Worm (Caenorhabditis elegans) whole organism, L1 larva: ENCODE results near the gene nep-20.

ENCODE experiments used
- C34B4.2 ChIP-seq: sonication (generic microtip); optimal IDR thresholded peaks from 2 replicates; lab custom pipeline; 2017; ENCODE audit warnings: mild to moderate bottlenecking, missing genetic modification characterization, missing compliant biosample characterization
- aha-1 ChIP-seq: fragments of 150-350 bp; optimal IDR thresholded peaks from 2 replicates; lab custom pipeline; 2014; ENCODE audit warnings: missing biosample characterization, missing genetic modification characterization
- alr-1 ChIP-seq: fragments of 200-800 bp; sonication (Bioruptor generic); optimal IDR thresholded peaks from 2 replicates; lab custom pipeline; 2018; ENCODE audit warnings: borderline replicate concordance, mild to moderate bottlenecking, missing genetic modification characterization, missing compliant biosample characterization
- ama-1 ChIP-seq: fragments of 150-350 bp; optimal IDR thresholded peaks from 2 replicates; lab custom pipeline; 2014
- blmp-1 ChIP-seq: fragments of 150-350 bp; optimal IDR thresholded peaks from 2 replicates; lab custom pipeline; 2014; ENCODE audit warnings: missing biosample characterization, missing genetic modification characterization
- ceh-63 ChIP-seq: fragments of 200-800 bp; sonication (Bioruptor generic); optimal IDR thresholded peaks from 2 replicates; lab custom pipeline; 2018; ENCODE audit warnings: mild to moderate bottlenecking, missing genetic modification characterization, missing compliant biosample characterization
- ceh-88 ChIP-seq: fragments of 200-800 bp; sonication (Bioruptor generic); IDR thresholded peaks from 2 replicates; pipeline ENCODE4 v1.3.6; 2022; ENCODE audit warnings: missing genetic modification characterization, missing compliant biosample characterization
- dpl-1 ChIP-seq, 3 experiments: fragments of 150-350 bp in 2 of 3; sonication (generic microtip) in 1 of 3; optimal IDR thresholded peaks; 2 replicates each; lab custom pipeline; 2014 to 2017; ENCODE audit warnings: missing biosample characterization in 3 of 3, missing genetic modification characterization in 3 of 3, missing genetic modification reagents in 3 of 3
- dsc-1 ChIP-seq: sonication (generic microtip); optimal IDR thresholded peaks from 2 replicates; lab custom pipeline; 2016; ENCODE audit warnings: mild to moderate bottlenecking, missing genetic modification characterization, missing compliant biosample characterization
- efl-1 ChIP-seq, 4 experiments: fragments of 150-350 bp; optimal IDR thresholded peaks in 3 of 4; peaks in 1 of 4; 1 replicate in 1 of 4; 2 replicates in 3 of 4; lab custom pipeline; 2014; ENCODE audit warnings: missing biosample characterization in 2 of 4, missing genetic modification characterization in 2 of 4, missing genetic modification reagents in 2 of 4
- elt-2 ChIP-seq: sonication (generic microtip); optimal IDR thresholded peaks from 2 replicates; lab custom pipeline; 2016; ENCODE audit warnings: missing genetic modification characterization, mild to moderate bottlenecking, inconsistent platforms, missing compliant biosample characterization, missing genetic modification reagents
- elt-3 ChIP-seq, 6 experiments: fragments of 150-350 bp in 1 of 6; sonication (generic microtip); optimal IDR thresholded peaks; 2 replicates each; lab custom pipeline; 2017 to 2018; ENCODE audit warnings: missing biosample characterization in 6 of 6, missing genetic modification characterization in 6 of 6, inconsistent platforms in 1 of 6
- ets-5 ChIP-seq: fragments of 200-800 bp; sonication (Bioruptor generic); IDR thresholded peaks from 2 replicates; pipeline ENCODE4 v1.3.6; 2022; ENCODE audit warnings: missing genetic modification characterization, missing compliant biosample characterization
- fkh-4 ChIP-seq: sonication (generic microtip); optimal IDR thresholded peaks from 2 replicates; lab custom pipeline; 2016; ENCODE audit warnings: missing compliant biosample characterization, missing genetic modification characterization, borderline replicate concordance
- fos-1 ChIP-seq: fragments of 150-350 bp; optimal IDR thresholded peaks from 2 replicates; lab custom pipeline; 2014; ENCODE audit warnings: missing biosample characterization, missing genetic modification characterization
- hlh-17 ChIP-seq: fragments of 200-800 bp; sonication (Bioruptor generic); optimal IDR thresholded peaks from 2 replicates; lab custom pipeline; 2018; ENCODE audit warnings: missing genetic modification characterization, mild to moderate bottlenecking, missing compliant biosample characterization, moderate library complexity, borderline replicate concordance
- isw-1 ChIP-seq: fragments of 200-800 bp; sonication (Bioruptor generic); IDR thresholded peaks from 2 replicates; pipeline ENCODE4 v1.3.6; 2022; ENCODE audit warnings: missing genetic modification characterization, missing compliant biosample characterization
- jun-1 ChIP-seq: fragments of 150-350 bp; optimal IDR thresholded peaks from 2 replicates; lab custom pipeline; 2014; ENCODE audit warnings: missing biosample characterization, missing genetic modification reagents, missing genetic modification characterization
- lin-13 ChIP-seq: fragments of 150-350 bp; optimal IDR thresholded peaks from 2 replicates; lab custom pipeline; 2014; ENCODE audit warnings: missing biosample characterization, missing genetic modification reagents, missing genetic modification characterization
- lin-15B ChIP-seq: fragments of 150-350 bp; sonication (generic microtip); optimal IDR thresholded peaks from 3 replicates; lab custom pipeline; 2014; ENCODE audit warnings: missing biosample characterization, missing genetic modification characterization
- lin-39 ChIP-seq: fragments of 150-350 bp; optimal IDR thresholded peaks from 2 replicates; lab custom pipeline; 2014; ENCODE audit warnings: missing biosample characterization, missing genetic modification reagents, missing genetic modification characterization
- lir-3 ChIP-seq: sonication (generic microtip); optimal IDR thresholded peaks from 2 replicates; lab custom pipeline; 2016; ENCODE audit warnings: mild to moderate bottlenecking, missing genetic modification characterization, moderate library complexity, missing compliant biosample characterization; ENCODE audit not compliant: poor library complexity
- lsy-2 ChIP-seq, 2 experiments: fragments of 150-350 bp; optimal IDR thresholded peaks; 2 replicates each; lab custom pipeline; 2014; ENCODE audit warnings: missing biosample characterization in 2 of 2, missing genetic modification characterization in 2 of 2
- mab-9 ChIP-seq: fragments of 200-800 bp; sonication (Bioruptor generic); IDR thresholded peaks from 2 replicates; pipeline ENCODE4 v1.3.6; 2022; ENCODE audit warnings: missing genetic modification reagents, missing genetic modification characterization, missing compliant biosample characterization
- mep-1 ChIP-seq: fragments of 150-350 bp; optimal IDR thresholded peaks from 2 replicates; lab custom pipeline; 2014; ENCODE audit warnings: missing biosample characterization, missing genetic modification characterization
- nhr-12 ChIP-seq: sonication (generic microtip); optimal IDR thresholded peaks from 2 replicates; lab custom pipeline; 2017; ENCODE audit warnings: missing biosample characterization, missing genetic modification characterization
- nhr-237 ChIP-seq: fragments of 150-350 bp; optimal IDR thresholded peaks from 2 replicates; lab custom pipeline; 2014; ENCODE audit warnings: missing biosample characterization, missing genetic modification characterization
- nhr-28 ChIP-seq: fragments of 150-350 bp; optimal IDR thresholded peaks from 2 replicates; lab custom pipeline; 2014; ENCODE audit warnings: missing biosample characterization, missing genetic modification characterization
- nhr-47 ChIP-seq: sonication (generic microtip); optimal IDR thresholded peaks from 2 replicates; lab custom pipeline; 2016; ENCODE audit warnings: mild to moderate bottlenecking, missing genetic modification characterization, moderate library complexity, missing compliant biosample characterization
- nhr-85 ChIP-seq: sonication (generic microtip); peaks from one replicate; lab custom pipeline; 2016; ENCODE audit warnings: missing genetic modification characterization, inconsistent platforms, missing compliant biosample characterization
- nhr-90 ChIP-seq: sonication (generic microtip); optimal IDR thresholded peaks from 2 replicates; lab custom pipeline; 2016; ENCODE audit warnings: mild to moderate bottlenecking, missing genetic modification characterization, missing compliant biosample characterization; ENCODE audit not compliant: poor library complexity
- pax-3 ChIP-seq: fragments of 200-800 bp; sonication (Bioruptor generic); optimal IDR thresholded peaks from 2 replicates; lab custom pipeline; 2018; ENCODE audit warnings: mild to moderate bottlenecking, missing genetic modification characterization, moderate library complexity, missing compliant biosample characterization
- pqm-1 ChIP-seq: sonication (generic microtip); optimal IDR thresholded peaks from 3 replicates; lab custom pipeline; 2017; ENCODE audit warnings: missing biosample characterization, missing genetic modification characterization
- rnt-1 ChIP-seq: sonication (generic microtip); optimal IDR thresholded peaks from 2 replicates; lab custom pipeline; 2016; ENCODE audit warnings: mild to moderate bottlenecking, missing genetic modification characterization, moderate library complexity, missing compliant biosample characterization
- skn-1 ChIP-seq: fragments of 150-350 bp; optimal IDR thresholded peaks from 2 replicates; lab custom pipeline; 2014; ENCODE audit warnings: missing biosample characterization, missing genetic modification characterization
- snpc-4 ChIP-seq: fragments of 150-350 bp; optimal IDR thresholded peaks from 2 replicates; lab custom pipeline; 2014; ENCODE audit warnings: missing biosample characterization, missing genetic modification characterization
- snu-23 ChIP-seq: sonication (generic microtip); optimal IDR thresholded peaks from 2 replicates; lab custom pipeline; 2016; ENCODE audit warnings: missing genetic modification characterization, missing compliant biosample characterization
- sox-4 ChIP-seq: sonication (generic microtip); optimal IDR thresholded peaks from 2 replicates; lab custom pipeline; 2016; ENCODE audit warnings: missing genetic modification characterization, missing compliant biosample characterization
- sptf-1 ChIP-seq: fragments of 150-350 bp; optimal IDR thresholded peaks from 2 replicates; lab custom pipeline; 2014; ENCODE audit warnings: missing biosample characterization, missing genetic modification characterization
- sup-37 ChIP-seq: fragments of 200-800 bp; sonication (Bioruptor generic); optimal IDR thresholded peaks from 2 replicates; lab custom pipeline; 2018; ENCODE audit warnings: mild to moderate bottlenecking, missing genetic modification characterization, missing compliant biosample characterization
- tbx-2 ChIP-seq: sonication (generic microtip); optimal IDR thresholded peaks from 2 replicates; lab custom pipeline; 2016; ENCODE audit warnings: missing genetic modification characterization, missing compliant biosample characterization
- tlp-1 ChIP-seq: fragments of 150-350 bp; optimal IDR thresholded peaks from 2 replicates; lab custom pipeline; 2014; ENCODE audit warnings: missing biosample characterization, missing genetic modification characterization
- unc-30 ChIP-seq: sonication (generic microtip); optimal IDR thresholded peaks from 2 replicates; lab custom pipeline; 2017; ENCODE audit warnings: missing biosample characterization, missing genetic modification characterization
- unc-62 ChIP-seq: fragments of 150-350 bp; optimal IDR thresholded peaks from 2 replicates; lab custom pipeline; 2014; ENCODE audit warnings: missing biosample characterization, missing genetic modification reagents, missing genetic modification characterization
- unc-86 ChIP-seq: sonication (generic microtip); optimal IDR thresholded peaks from 2 replicates; lab custom pipeline; 2016; ENCODE audit warnings: missing genetic modification characterization, missing compliant biosample characterization
- xbp-1 ChIP-seq: sonication (generic microtip); optimal IDR thresholded peaks from 2 replicates; lab custom pipeline; 2016; ENCODE audit warnings: missing genetic modification characterization, missing compliant biosample characterization
- zag-1 ChIP-seq: fragments of 150-350 bp; optimal IDR thresholded peaks from 2 replicates; lab custom pipeline; 2014; ENCODE audit warnings: missing biosample characterization, missing genetic modification characterization
- zip-4 ChIP-seq: fragments of 200-800 bp; sonication (Bioruptor generic); optimal IDR thresholded peaks from 2 replicates; lab custom pipeline; 2018; ENCODE audit warnings: mild to moderate bottlenecking, missing genetic modification characterization, moderate library complexity, missing compliant biosample characterization
- ztf-11 ChIP-seq, 2 experiments: sonication (generic microtip); optimal IDR thresholded peaks; 2 replicates each; lab custom pipeline; 2016 to 2017; ENCODE audit warnings: missing genetic modification characterization in 2 of 2, missing biosample characterization in 1 of 2, missing compliant biosample characterization in 1 of 2

The nep-20 gene

ce11 chrII:3440641-3440926 is 45.2 kb upstream of the nep-20 start, which contains the start of gene C16C8.17:
TSS of gene C16C8.17 (plus strand) at chrII:3440827.
- TF ChIP-seq lin-13, result no peak
- no peak for TF ChIP-seq sox-4
- no peak for TF ChIP-seq sup-37
- no peak for TF ChIP-seq mep-1 (tag; lab: Kevin White, UChicago)
- TF ChIP-seq hlh-17 (GFP tag; lab: Kevin White, UChicago), result no peak
- no peak for TF ChIP-seq xbp-1 (tag; lab: Kevin White, UChicago)
- no peak for TF ChIP-seq lin-15B
- no peak for TF ChIP-seq ets-5 (GFP tag; lab: Robert Waterston, UW)
- TF ChIP-seq C34B4.2 (tag; lab: Kevin White, UChicago), result no peak
- TF ChIP-seq jun-1 (tag; lab: Kevin White, UChicago), result no peak
- TF ChIP-seq lin-39 (tag; lab: Kevin White, UChicago), result no peak
- TF ChIP-seq nhr-237, result no peak
- no peak for TF ChIP-seq tbx-2
- no peak for TF ChIP-seq ama-1
- TF ChIP-seq sptf-1 (tag; lab: Kevin White, UChicago), result no peak
- TF ChIP-seq dsc-1 (tag; lab: Kevin White, UChicago), result no peak
- TF ChIP-seq, all 84 proteins: peak for 0

ce11 chrII:3439842-3440640 is 44.7 kb upstream of the nep-20 start:
- no peak for TF ChIP-seq efl-1 (optimal IDR thresholded peaks at IDR 0.05; lab: Kevin White, UChicago)
- TF ChIP-seq efl-1 (GFP tag; optimal IDR thresholded peaks at IDR 0.05 in 1 of 2; lab: Kevin White, UChicago), result no peak
- peak; percentile 86 for TF ChIP-seq elt-2 (tag; lab: Kevin White, UChicago)
- no peak for TF ChIP-seq pax-3 (tag; lab: Kevin White, UChicago)
- TF ChIP-seq ztf-11 (tag; optimal IDR thresholded peaks at IDR 0.05; lab: Kevin White, UChicago), result no peak
- TF ChIP-seq tlp-1, result peak; percentile 57
- peak; percentile 59 for TF ChIP-seq snpc-4 (tag; lab: Kevin White, UChicago)

ce11 chrII:3439244-3439698 is 43.9 kb upstream of the nep-20 start:
- TF ChIP-seq unc-86 (tag; lab: Kevin White, UChicago) (no peak), blmp-1 (tag; lab: Kevin White, UChicago) (peak; percentile 66), nhr-237 (no peak), pqm-1 (tag; lab: Kevin White, UChicago) (peak; percentile 43), ztf-11 (tag; optimal IDR thresholded peaks at IDR 0.05; lab: Kevin White, UChicago) (no peak), zip-4 (GFP tag; lab: Kevin White, UChicago) (no peak), elt-3 (tag; optimal IDR thresholded peaks at IDR 0.05; lab: Kevin White, UChicago) (peak in 3 of 6 experiments; percentile 45 to 62 (median 46)), snu-23 (GFP tag; lab: Kevin White, UChicago) (peak; percentile 38), nhr-90 (tag; lab: Kevin White, UChicago) (peak; percentile 75), tbx-2 (peak; percentile 22), lin-13 (no peak), nhr-28 (no peak), nhr-47 (peak; percentile 64), fkh-4 (tag; lab: Kevin White, UChicago) (no peak), alr-1 (tag; lab: Kevin White, UChicago) (no peak), nhr-85 (tag; lab: Kevin White, UChicago) (peak; percentile 57), skn-1 (no peak), fos-1 (tag; lab: Kevin White, UChicago) (no peak), unc-62 (GFP tag; lab: Kevin White, UChicago) (no peak), rnt-1 (tag; lab: Kevin White, UChicago) (peak; percentile 51), aha-1 (tag; lab: Kevin White, UChicago) (no peak), ceh-63 (GFP tag; lab: Kevin White, UChicago) (no peak), lsy-2 (tag; optimal IDR thresholded peaks at IDR 0.05; lab: Kevin White, UChicago) (no peak), nhr-12 (tag; lab: Kevin White, UChicago) (no peak), unc-30 (tag; lab: Kevin White, UChicago) (no peak), isw-1 (GFP tag; lab: Robert Waterston, UW) (no peak), mab-9 (GFP tag; lab: Robert Waterston, UW) (no peak), ceh-88 (GFP tag; lab: Robert Waterston, UW) (no peak), mep-1 (tag; lab: Kevin White, UChicago) (peak; percentile 16), lir-3 (tag; lab: Kevin White, UChicago) (no peak), dpl-1 (GFP tag; optimal IDR thresholded peaks at IDR 0.05; lab: Kevin White, UChicago) (peak in 1 of 3 experiments; percentile 3), zag-1 (tag; lab: Kevin White, UChicago) (no peak)
